Worm (Caenorhabditis elegans): ENCODE data around the gene clec-174.

Gene clec-174

DNA sequence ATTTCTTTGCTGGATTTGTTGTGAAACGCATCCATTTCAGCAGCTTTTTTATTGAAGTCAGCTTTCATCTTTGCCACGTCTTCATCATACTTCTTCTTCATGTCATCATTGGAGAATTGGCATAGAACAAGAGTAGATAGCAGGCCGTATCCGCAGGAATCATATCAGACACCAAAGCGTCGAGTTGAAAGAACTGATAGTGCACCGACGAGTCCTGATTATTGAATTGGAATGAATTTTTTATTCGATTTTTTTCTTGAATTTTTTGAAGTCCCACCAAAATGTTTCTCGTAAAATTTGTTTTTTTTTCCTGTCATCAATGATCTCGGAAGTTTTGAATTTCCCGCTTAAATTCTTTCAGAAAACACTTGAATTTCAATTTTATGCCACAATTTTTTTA lies 35.1 kb downstream of the clec-174 start, which contains the start of gene F56D6.11:
Gene F56D6.11 (minus strand): TSS at position 101 of the 400 bp plus-strand sequence.
- TF ChIP-seq T22C8.4 (GFP tag; IDR thresholded peaks at IDR 0.05) (no peak), ztf-23 (GFP tag; IDR thresholded peaks at IDR 0.05) (no peak), ref-1 (GFP tag; conservative IDR thresholded peaks at IDR 0.05) (no peak), tab-1 (GFP tag; IDR thresholded peaks at IDR 0.05) (no peak), ztf-29 (GFP tag; IDR thresholded peaks at IDR 0.05) (no peak), flt-1 (GFP tag; IDR thresholded peaks at IDR 0.05) (no peak), klf-2 (GFP tag; conservative IDR thresholded peaks at IDR 0.05) (no peak), med-1 (GFP tag; optimal IDR thresholded peaks at IDR 0.05; ENCODE audit: insufficient read depth) (no peak), cog-1 (tag; optimal IDR thresholded peaks at IDR 0.05) (no peak)

DNA sequence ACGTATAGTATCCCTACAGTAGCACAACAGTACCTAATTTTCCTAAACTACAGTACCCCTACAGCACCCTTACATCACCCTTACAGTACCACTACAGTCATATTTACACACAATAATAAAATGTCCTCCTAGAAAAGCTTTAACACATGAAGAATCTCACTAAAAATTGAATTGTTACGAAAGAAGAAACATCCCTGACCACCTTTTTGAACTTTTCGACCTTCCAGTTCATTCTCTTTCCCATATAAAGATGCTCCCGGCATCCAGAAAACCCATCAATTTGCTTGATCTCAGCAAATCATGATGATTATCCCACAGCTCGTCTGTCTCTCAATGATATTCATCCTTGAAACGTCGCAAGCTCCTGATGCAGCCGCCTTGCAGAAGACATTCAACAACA lies 36.9 kb downstream of the clec-174 start, which contains the start of gene F56D6.21:
Gene F56D6.21 (plus strand): TSS at position 301 of the 400 bp plus-strand sequence.
- TF ChIP-seq ztf-29 (GFP tag; IDR thresholded peaks at IDR 0.05): no peak
- TF ChIP-seq ztf-23 (GFP tag; IDR thresholded peaks at IDR 0.05): no peak
- no peak for TF ChIP-seq tab-1 (GFP tag; IDR thresholded peaks at IDR 0.05)
- TF ChIP-seq ref-1 (GFP tag; conservative IDR thresholded peaks at IDR 0.05): no peak
- TF ChIP-seq T22C8.4 (GFP tag; IDR thresholded peaks at IDR 0.05): no peak
- TF ChIP-seq klf-2 (GFP tag; conservative IDR thresholded peaks at IDR 0.05): no peak

DNA sequence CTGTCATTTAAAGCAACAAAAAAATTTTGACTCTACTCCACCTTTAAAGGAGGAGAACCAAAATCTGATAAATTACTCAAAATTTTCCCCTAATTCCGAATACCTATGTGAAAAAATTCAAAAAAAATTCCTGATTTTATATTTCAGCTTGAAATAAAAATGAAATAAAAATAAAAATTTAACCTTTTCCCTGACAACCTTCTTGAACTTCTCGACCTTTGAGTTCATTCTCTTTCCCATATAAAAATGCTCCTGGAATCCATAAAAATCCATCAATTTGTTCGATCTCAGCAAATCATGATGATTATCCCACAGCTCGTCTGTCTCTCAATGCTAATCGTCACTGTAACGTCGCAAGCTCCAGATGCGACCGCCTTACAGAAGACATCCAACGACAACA lies 38.6 kb downstream of the clec-174 start, which contains the start of gene F56D6.6:
Gene F56D6.6 (plus strand): TSS at position 301 of the 400 bp plus-strand sequence.
- TF ChIP-seq klf-2 (GFP tag; conservative IDR thresholded peaks at IDR 0.05): no peak
- TF ChIP-seq flt-1 (GFP tag; IDR thresholded peaks at IDR 0.05): no peak
- no peak for TF ChIP-seq ztf-29 (GFP tag; IDR thresholded peaks at IDR 0.05)
- TF ChIP-seq ref-1 (GFP tag; conservative IDR thresholded peaks at IDR 0.05): no peak

DNA sequence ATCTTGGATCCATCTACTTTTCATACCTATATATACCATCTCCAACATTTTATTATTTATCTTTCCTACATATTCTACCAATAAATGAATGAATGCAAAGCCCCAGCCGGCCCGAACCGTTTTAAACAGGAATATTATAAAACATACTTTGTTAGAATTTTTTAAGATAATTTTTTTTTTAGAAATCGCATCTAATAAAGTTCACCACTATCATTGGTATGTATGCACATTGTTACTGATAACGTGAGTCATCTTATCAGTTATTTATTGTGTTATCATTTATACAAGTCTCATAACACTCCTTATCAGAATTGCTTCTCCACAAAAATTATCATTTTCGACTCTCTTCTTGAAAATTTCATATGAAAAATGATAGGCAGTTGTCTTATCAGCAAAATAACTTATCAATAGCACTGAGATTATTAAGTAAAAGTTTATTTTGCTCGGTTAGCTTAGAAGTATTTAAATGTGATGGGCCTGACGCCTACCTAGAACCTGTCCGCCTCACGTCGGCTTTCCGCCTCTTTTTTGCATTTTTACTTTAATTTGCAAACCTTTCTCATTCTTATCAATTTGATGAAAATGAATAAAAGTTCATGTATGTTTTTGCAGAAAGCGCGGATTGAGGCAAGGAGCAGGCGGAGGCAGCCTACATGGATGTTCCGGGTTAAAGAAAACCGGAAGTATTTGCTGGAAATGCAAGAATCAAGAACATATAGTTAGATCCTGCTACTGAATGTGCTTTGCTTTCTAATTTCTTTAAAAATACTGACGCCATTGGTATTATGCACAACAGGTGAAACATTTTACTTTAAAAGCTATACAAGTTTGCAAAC lies 41.6 kb downstream of the clec-174 start, which contains the start of gene srz-62:
Gene srz-62 (plus strand): TSS at position 786 of the 836 bp plus-strand sequence.
- TF ChIP-seq tab-1 (GFP tag; IDR thresholded peaks at IDR 0.05) (no peak), klf-2 (GFP tag; conservative IDR thresholded peaks at IDR 0.05) (no peak), ref-1 (GFP tag; conservative IDR thresholded peaks at IDR 0.05) (no peak), ztf-23 (GFP tag; IDR thresholded peaks at IDR 0.05) (no peak), T22C8.4 (GFP tag; IDR thresholded peaks at IDR 0.05) (no peak), flt-1 (GFP tag; IDR thresholded peaks at IDR 0.05) (no peak), ztf-29 (GFP tag; IDR thresholded peaks at IDR 0.05) (no peak), cog-1 (tag; optimal IDR thresholded peaks at IDR 0.05) (no peak), med-1 (GFP tag; optimal IDR thresholded peaks at IDR 0.05; ENCODE audit: insufficient read depth) (no peak)

DNA sequence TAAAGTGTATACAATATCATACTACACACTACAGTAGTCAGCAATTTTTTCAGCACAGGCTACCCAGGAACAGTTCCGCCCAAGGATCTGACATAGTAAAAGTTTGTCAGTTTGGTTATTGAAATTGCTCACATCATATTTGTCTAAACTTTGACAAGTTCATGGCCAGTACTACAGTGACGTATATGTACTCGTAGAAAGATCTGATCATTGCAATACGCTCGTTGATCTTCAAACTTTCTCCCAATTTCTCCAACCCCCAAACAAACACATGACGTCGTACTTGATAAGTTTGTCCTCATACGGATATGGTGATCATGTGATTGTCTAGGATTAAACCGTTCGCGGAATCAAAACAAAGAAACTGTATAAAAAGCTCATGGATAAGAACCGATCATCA lies 46.7 kb downstream of the clec-174 start, which contains the start of gene dct-8:
Gene dct-8 (plus strand): TSS at position 301 of the 400 bp plus-strand sequence.
- TF ChIP-seq flt-1 (GFP tag; IDR thresholded peaks at IDR 0.05) (no peak), med-1 (GFP tag; optimal IDR thresholded peaks at IDR 0.05; ENCODE audit: insufficient read depth) (no peak), ztf-23 (GFP tag; IDR thresholded peaks at IDR 0.05) (no peak), T22C8.4 (GFP tag; IDR thresholded peaks at IDR 0.05) (no peak), ztf-29 (GFP tag; IDR thresholded peaks at IDR 0.05) (no peak), cog-1 (tag; optimal IDR thresholded peaks at IDR 0.05) (no peak), klf-2 (GFP tag; conservative IDR thresholded peaks at IDR 0.05) (no peak), ref-1 (GFP tag; conservative IDR thresholded peaks at IDR 0.05) (no peak), tab-1 (GFP tag; IDR thresholded peaks at IDR 0.05) (no peak)

DNA sequence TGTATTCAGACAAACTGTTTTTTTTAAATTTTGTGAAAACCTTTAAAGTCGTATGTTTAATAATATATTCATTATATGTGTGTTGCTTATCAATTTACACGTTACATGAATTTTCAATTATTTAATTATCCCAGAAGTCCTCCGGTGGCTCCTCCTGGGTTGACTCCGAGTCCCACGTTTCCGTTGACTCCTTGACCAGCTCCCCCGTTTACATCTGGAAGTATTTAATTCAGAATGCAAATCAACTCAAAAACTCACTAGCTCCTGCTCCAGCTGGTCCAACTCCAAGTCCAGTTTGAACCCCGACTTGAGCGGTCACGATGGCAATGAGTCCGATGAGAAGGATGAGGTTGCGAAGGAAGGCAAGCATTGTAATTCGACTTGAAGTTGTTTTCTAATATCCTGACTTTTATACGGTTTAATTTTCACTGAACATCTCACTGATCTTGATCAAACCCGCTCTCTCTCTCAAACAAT lies 47.5 kb downstream of the clec-174 start, which contains the start of gene F56D6.8:
Gene F56D6.8 (minus strand): TSS at position 427 of the 477 bp plus-strand sequence.
- TF ChIP-seq ztf-23 (GFP tag; IDR thresholded peaks at IDR 0.05) (no peak), med-1 (GFP tag; optimal IDR thresholded peaks at IDR 0.05; ENCODE audit: insufficient read depth) (no peak), klf-2 (GFP tag; conservative IDR thresholded peaks at IDR 0.05) (no peak)

DNA sequence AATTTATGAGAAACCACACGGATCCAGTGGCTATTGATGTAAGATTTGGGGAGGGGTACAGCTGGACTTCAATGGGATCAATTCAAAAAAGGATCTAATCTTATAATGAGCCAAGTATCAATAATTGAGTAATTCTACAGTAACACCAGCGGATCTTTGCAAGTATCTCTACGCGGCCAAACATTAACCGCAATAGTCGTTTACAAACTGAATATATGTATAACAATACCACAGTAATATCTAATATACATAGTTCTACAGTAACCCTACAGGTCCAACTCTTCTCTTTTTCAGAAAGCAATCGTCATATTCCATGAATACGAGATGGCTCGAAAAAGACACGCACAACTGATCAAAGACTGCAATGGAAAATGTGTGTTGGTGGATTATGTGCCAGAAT lies 49.5 kb downstream of the clec-174 start, which contains the start of gene F56D6.9:
Gene F56D6.9 (plus strand): TSS at position 301 of the 400 bp plus-strand sequence.
- no peak for TF ChIP-seq med-1 (GFP tag; optimal IDR thresholded peaks at IDR 0.05; ENCODE audit: insufficient read depth)
